Worm (Caenorhabditis elegans) whole organism, L4/young adult: ENCODE results near the gene nrsn-1.

Experiments used
- W03F9.2 ChIP-seq: fragments of 150-350 bp; optimal IDR thresholded peaks from 2 replicates; lab custom pipeline; 2014; ENCODE audit warnings: missing biosample characterization, missing genetic modification characterization
- dao-5 ChIP-seq: sonication (generic microtip); optimal IDR thresholded peaks from 2 replicates; lab custom pipeline; 2016; ENCODE audit warnings: missing genotype, missing genetic modification characterization, moderate library complexity, missing compliant biosample characterization
- him-1 ChIP-seq: sonication (generic microtip); optimal IDR thresholded peaks from 2 replicates; lab custom pipeline; 2016; ENCODE audit warnings: missing genotype, missing genetic modification reagents, missing genetic modification characterization, missing compliant biosample characterization

DNA sequence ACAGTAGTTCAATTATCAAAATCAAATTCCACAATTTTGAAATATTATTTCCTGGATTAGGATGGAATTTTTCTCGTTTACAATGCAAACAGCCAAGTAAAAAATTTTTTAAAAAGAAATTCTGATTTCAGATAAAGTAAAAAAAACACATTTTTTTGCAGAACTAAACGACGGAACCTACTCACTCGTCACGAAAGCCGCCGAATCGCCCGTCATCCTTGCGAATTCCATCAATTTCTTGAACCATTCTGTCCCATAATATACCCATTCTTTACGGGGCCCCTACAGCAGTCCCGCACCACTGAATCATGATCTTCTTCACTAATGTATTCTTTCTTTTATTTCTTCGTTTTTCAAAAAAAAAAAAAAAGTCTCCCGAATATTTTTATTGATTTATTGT, 3.6 kb downstream of the nrsn-1 start:
- TF ChIP-seq him-1 (peak; percentile 78), W03F9.2 (tag; lab: Kevin White, UChicago) (no peak), dao-5 (no peak)
